Fruit fly (Drosophila melanogaster): ENCODE measurements around the gene CG17350.
A peak's percentile ranks its signal among the peaks of the same experiment; 100 is the strongest.

The CG17350 gene

dm6 chr2L:19393703-19394210 lies 13.0 kb downstream of the CG17350 start, which contains the start of gene CG31798 (continued):
- TF ChIP-seq Dp (GFP tag; optimal IDR thresholded peaks at IDR 0.05), result no peak
- peak; percentile 26 for TF ChIP-seq CG5180 (GFP tag; optimal IDR thresholded peaks at IDR 0.05)
- TF ChIP-seq CG6654 (GFP tag; optimal IDR thresholded peaks at IDR 0.05), result peak; percentile 99
- peak; percentile 75 for TF ChIP-seq CTCF (GFP tag; optimal IDR thresholded peaks at IDR 0.05)
- peak; percentile 14 for TF ChIP-seq pzg (GFP tag; optimal IDR thresholded peaks at IDR 0.05)
- no peak for TF ChIP-seq CG14965 (GFP tag; optimal IDR thresholded peaks at IDR 0.05; ENCODE audit: borderline replicate concordance)
- peak; percentile 18; the same call in 1 of the 3 replicates for TF ChIP-seq ci (GFP tag; IDR thresholded peaks at IDR 0.05)
- no peak for TF ChIP-seq CG6854 (GFP tag; optimal IDR thresholded peaks at IDR 0.05)
- peak; percentile 64 for TF ChIP-seq stwl (tag; optimal IDR thresholded peaks at IDR 0.05)
- no peak for TF ChIP-seq al (GFP tag; IDR thresholded peaks at IDR 0.05)
- peak; percentile 16 for TF ChIP-seq CG12769 (tag; optimal IDR thresholded peaks at IDR 0.05)
- TF ChIP-seq Ets65A (GFP tag), result peak; percentile 5
- peak; percentile 84 for TF ChIP-seq pita (GFP tag; optimal IDR thresholded peaks at IDR 0.05)
- peak; percentile 52; the same call in 2 of the 3 replicates for TF ChIP-seq knrl (GFP tag; IDR thresholded peaks at IDR 0.05; ENCODE audit: partially characterized antibody)
- peak; percentile 47 for TF ChIP-seq HmgD (GFP tag; optimal IDR thresholded peaks at IDR 0.05)
- TF ChIP-seq dysf (GFP tag; IDR thresholded peaks at IDR 0.05), result 0 out of 3 replicates have a peak, but pooled peaks have one; percentile 20
- TF ChIP-seq HmgZ (tag; optimal IDR thresholded peaks at IDR 0.05), result peak; percentile 16
- peak; percentile 35 for TF ChIP-seq sens (GFP tag)
- no peak for TF ChIP-seq CG10147 (GFP tag; optimal IDR thresholded peaks at IDR 0.05)
- TF ChIP-seq Bgb (GFP tag; IDR thresholded peaks at IDR 0.05; ENCODE audit: partially characterized antibody), result 0 out of 2 replicates have a peak, but pooled peaks have one; percentile 35
- TF ChIP-seq scrt (GFP tag; optimal IDR thresholded peaks at IDR 0.05), result peak; percentile 8
- TF ChIP-seq CG42726 (GFP tag; IDR thresholded peaks at IDR 0.05; ENCODE audit: partially characterized antibody), result peak; percentile 56
- TF ChIP-seq Dref (GFP tag; IDR thresholded peaks at IDR 0.05), result 0 out of 2 replicates have a peak, but pooled peaks have one; percentile 9
- TF ChIP-seq CG4820 (GFP tag; optimal IDR thresholded peaks at IDR 0.05), result no peak
- no peak for TF ChIP-seq jigr1 (GFP tag; IDR thresholded peaks at IDR 0.05)
- TF ChIP-seq Hmr (GFP tag; optimal IDR thresholded peaks at IDR 0.05), result peak; percentile 6
- TF ChIP-seq CG12391 (tag; optimal IDR thresholded peaks at IDR 0.05), result no peak
- no peak for TF ChIP-seq sima (GFP tag; optimal IDR thresholded peaks at IDR 0.05)
- TF ChIP-seq CG11723 (GFP tag; optimal IDR thresholded peaks at IDR 0.05), result no peak
- TF ChIP-seq CG13894 (tag; optimal IDR thresholded peaks at IDR 0.05), result peak; percentile 34
- TF ChIP-seq CG18764 (GFP tag; optimal IDR thresholded peaks at IDR 0.05), result no peak
- TF ChIP-seq CG11398 (GFP tag; optimal IDR thresholded peaks at IDR 0.05), result no peak
- peak; percentile 6 for TF ChIP-seq CG9817 (tag; optimal IDR thresholded peaks at IDR 0.05)
- no peak for TF ChIP-seq sqz (GFP tag; optimal IDR thresholded peaks at IDR 0.05)
- TF ChIP-seq CG7963 (GFP tag; IDR thresholded peaks at IDR 0.05; ENCODE audit: partially characterized antibody), result peak; percentile 11; the same call in 1 of the 3 replicates
- peak; percentile 39; the same call in 1 of the 2 replicates for TF ChIP-seq sob (GFP tag; IDR thresholded peaks at IDR 0.05)

dm6 chr2L:19397617-19398316 lies 17.0 kb downstream of the CG17350 start:
- TF ChIP-seq Sox102F (GFP tag; optimal IDR thresholded peaks at IDR 0.05) (peak; percentile 22), vfl (GFP tag; optimal IDR thresholded peaks at IDR 0.05) (peak; percentile 18), CG10462 (GFP tag; optimal IDR thresholded peaks at IDR 0.05) (no peak), zfh2 (GFP tag; optimal IDR thresholded peaks at IDR 0.05) (peak; percentile 43), CG34224 (GFP tag; IDR thresholded peaks at IDR 0.05; ENCODE audit: partially characterized antibody) (0 out of 3 replicates have a peak, but pooled peaks have one; percentile 10), dysf (GFP tag; IDR thresholded peaks at IDR 0.05) (peak; percentile 43; the same call in 2 of the 3 replicates), D19B (GFP tag; optimal IDR thresholded peaks at IDR 0.05) (peak; percentile 3), ac (GFP tag; optimal IDR thresholded peaks at IDR 0.05) (no peak), ATbp (GFP tag; optimal IDR thresholded peaks at IDR 0.05) (peak; percentile 20), Fer1 (GFP tag; optimal IDR thresholded peaks at IDR 0.05) (peak; percentile 27), Six4 (GFP tag; optimal IDR thresholded peaks at IDR 0.05) (no peak), CG12155 (GFP tag; optimal IDR thresholded peaks at IDR 0.05) (peak; percentile 1), gem (tag; optimal IDR thresholded peaks at IDR 0.05) (peak; percentile 53), bcd (GFP tag; optimal IDR thresholded peaks at IDR 0.05) (peak; percentile 5), Oli (tag; optimal IDR thresholded peaks at IDR 0.05) (peak; percentile 32)
